Worm (Caenorhabditis elegans) whole organism, L3 larva: ENCODE measurements around the gene B0432.14.

Experiments used
- R02D3.7 ChIP-seq: fragments of 150-350 bp; optimal IDR thresholded peaks from 2 replicates; lab custom pipeline; 2014; ENCODE audit warnings: missing biosample characterization, missing genetic modification characterization
- jun-1 ChIP-seq: fragments of 150-350 bp; optimal IDR thresholded peaks from 2 replicates; lab custom pipeline; 2014; ENCODE audit warnings: missing biosample characterization, missing genetic modification reagents, missing genetic modification characterization
- lin-15B ChIP-seq: fragments of 150-350 bp; optimal IDR thresholded peaks from 2 replicates; lab custom pipeline; 2014; ENCODE audit warnings: missing biosample characterization, missing genetic modification characterization
- mml-1 ChIP-seq: fragments of 150-350 bp; sonication (generic microtip); optimal IDR thresholded peaks from 3 replicates; lab custom pipeline; 2014; ENCODE audit warnings: missing biosample characterization, missing genetic modification characterization
- nhr-12 ChIP-seq: fragments of 150-350 bp; optimal IDR thresholded peaks from 2 replicates; lab custom pipeline; 2014; ENCODE audit warnings: missing biosample characterization, missing genetic modification characterization
- nhr-23 ChIP-seq: fragments of 150-350 bp; optimal IDR thresholded peaks from 2 replicates; lab custom pipeline; 2014; ENCODE audit warnings: missing biosample characterization, missing genetic modification reagents, missing genetic modification characterization
- nhr-237 ChIP-seq: fragments of 150-350 bp; optimal IDR thresholded peaks from 2 replicates; lab custom pipeline; 2014; ENCODE audit warnings: missing biosample characterization, missing genetic modification characterization
- nhr-28 ChIP-seq: fragments of 150-350 bp; optimal IDR thresholded peaks from 2 replicates; lab custom pipeline; 2014; ENCODE audit warnings: missing biosample characterization, missing genetic modification characterization

DNA sequence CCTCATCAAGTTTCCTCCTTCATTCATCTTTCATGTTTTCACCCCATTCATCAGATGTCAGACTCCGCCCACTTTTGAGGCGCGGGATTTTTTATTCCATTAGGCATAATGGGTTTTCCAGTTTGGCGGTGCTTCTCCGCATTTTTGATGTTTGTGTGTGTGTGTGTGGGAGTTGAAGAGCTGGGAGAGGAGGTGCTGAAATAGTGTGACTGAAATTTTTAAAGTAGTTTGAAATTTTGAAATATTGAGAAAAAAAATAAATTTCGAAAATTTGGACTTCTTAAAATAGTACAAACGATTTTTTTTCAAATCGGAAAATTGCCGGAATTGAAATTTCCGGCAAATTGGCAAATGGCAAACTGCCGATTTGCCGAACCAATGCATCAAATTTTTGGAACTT is 590 bp upstream of the B0432.14 start, which contains the start of gene scc-2:
- TF ChIP-seq nhr-12 (no peak), R02D3.7 (no peak), nhr-28 (no peak), jun-1 (no peak), nhr-237 (tag; lab: Kevin White, UChicago) (no peak), mml-1 (tag; lab: Kevin White, UChicago) (no peak), nhr-23 (tag; lab: Kevin White, UChicago) (no peak), lin-15B (tag; lab: Kevin White, UChicago) (no peak)
